Fruit fly (Drosophila melanogaster) whole organism, pupa: ENCODE results near the gene hmw.

Experiments used
- CG10348 ChIP-seq: fragments of 200-800 bp; sonication (Bioruptor generic); IDR thresholded peaks from 2 replicates; pipeline ENCODE4 v1.3.6; 2022; ENCODE audit warnings: missing biosample characterization, missing genetic modification characterization
- CG12605 ChIP-seq: fragments of 200-800 bp; sonication (Bioruptor generic); IDR thresholded peaks from 2 replicates; pipeline ENCODE4 v1.3.6; 2022; ENCODE audit warnings: missing biosample characterization, missing genetic modification characterization
- CG13204 ChIP-seq: fragments of 200-800 bp; sonication (Bioruptor generic); optimal IDR thresholded peaks from 2 replicates; lab custom pipeline; 2018; ENCODE audit warnings: missing biosample characterization, mild to moderate bottlenecking, missing genetic modification characterization, moderate library complexity
- CG15710 ChIP-seq: fragments of 200-800 bp; sonication (Bioruptor generic); optimal IDR thresholded peaks from 2 replicates; lab custom pipeline; 2018; ENCODE audit warnings: missing biosample characterization, mild to moderate bottlenecking, missing genetic modification characterization, moderate library complexity
- CG32121 ChIP-seq: fragments of 200-800 bp; sonication (Bioruptor generic); IDR thresholded peaks from 2 replicates; pipeline ENCODE4 v1.3.6; 2022; ENCODE audit warnings: missing biosample characterization, missing genetic modification characterization
- CG8159 ChIP-seq: fragments of 200-800 bp; sonication (Bioruptor generic); optimal IDR thresholded peaks from 3 replicates; lab custom pipeline; 2018; ENCODE audit warnings: missing biosample characterization, mild to moderate bottlenecking, missing genetic modification characterization, moderate library complexity
- D1 ChIP-seq: fragments of 200-800 bp; sonication (Bioruptor generic); optimal IDR thresholded peaks from 2 replicates; lab custom pipeline; 2018; ENCODE audit warnings: missing biosample characterization, mild to moderate bottlenecking, missing genetic modification characterization, moderate library complexity
- EcR ChIP-seq: fragments of 200-800 bp; sonication (Bioruptor generic); optimal IDR thresholded peaks from 3 replicates; lab custom pipeline; 2019; ENCODE audit warnings: missing biosample characterization, missing genetic modification characterization, mild to moderate bottlenecking, moderate library complexity, missing genetic modification reagents
- Ets98B ChIP-seq: fragments of 200-800 bp; sonication (Bioruptor generic); IDR thresholded peaks from 2 replicates; pipeline ENCODE4 v1.3.6; 2022; ENCODE audit warnings: missing biosample characterization, missing genetic modification characterization
- Pif1B ChIP-seq: fragments of 200-800 bp; sonication (Bioruptor generic); optimal IDR thresholded peaks from 3 replicates; lab custom pipeline; 2016; ENCODE audit warnings: missing biosample characterization, missing genetic modification characterization
- Snoo ChIP-seq: fragments of 200-800 bp; sonication (Bioruptor generic); optimal IDR thresholded peaks from 3 replicates; lab custom pipeline; 2017; ENCODE audit warnings: missing biosample characterization, mild to moderate bottlenecking, missing genetic modification characterization, inconsistent platforms
- fd96Ca ChIP-seq: fragments of 200-800 bp; sonication (Bioruptor generic); IDR thresholded peaks from 3 replicates; pipeline ENCODE4 v1.3.6; 2022; ENCODE audit warnings: missing biosample characterization, missing genetic modification characterization
- rn ChIP-seq: fragments of 200-800 bp; sonication (Bioruptor generic); IDR thresholded peaks from 2 replicates; pipeline ENCODE4 v1.3.6; 2022; ENCODE audit warnings: missing biosample characterization, missing genetic modification characterization

dm6 chr3R:18411205-18411749 lies 49.5 kb downstream of the hmw start, which contains the start of gene CG10864:
- TF ChIP-seq EcR (GFP tag; lab: Kevin White, UChicago) (no peak), Snoo (tag; lab: Kevin White, UChicago) (no peak), Ets98B (GFP tag; lab: Robert Waterston, UW) (no peak), rn (no peak), Pif1B (GFP tag; lab: Kevin White, UChicago) (no peak), CG32121 (GFP tag; lab: Robert Waterston, UW) (no peak), fd96Ca (GFP tag; lab: Robert Waterston, UW) (no peak), CG15710 (tag; lab: Kevin White, UChicago) (no peak), CG10348 (GFP tag; lab: Robert Waterston, UW) (no peak), CG13204 (GFP tag; lab: Kevin White, UChicago) (no peak), D1 (tag; lab: Kevin White, UChicago) (no peak), CG12605 (GFP tag; lab: Robert Waterston, UW) (no peak), CG8159 (tag; lab: Kevin White, UChicago) (no peak)
